Fruit fly (Drosophila melanogaster) whole organism, embryonic: ENCODE measurements around the gene Vha55.

ENCODE experiments used
- BEAF-32 ChIP-seq: fragments of 200-800 bp; sonication (Bioruptor generic); optimal IDR thresholded peaks from 3 replicates; lab custom pipeline; 2017; ENCODE audit warnings: missing biosample characterization, missing genetic modification characterization, mild to moderate bottlenecking, moderate library complexity, missing genetic modification reagents
- Blimp-1 ChIP-seq: fragments of 200-800 bp; sonication (Bioruptor generic); optimal IDR thresholded peaks from 3 replicates; lab custom pipeline; 2018; ENCODE audit warnings: missing biosample characterization, missing genetic modification characterization, mild to moderate bottlenecking, moderate library complexity, missing genetic modification reagents
- CG10209 ChIP-seq: fragments of 200-800 bp; sonication (Bioruptor generic); optimal IDR thresholded peaks from 3 replicates; lab custom pipeline; 2017; ENCODE audit warnings: missing biosample characterization, mild to moderate bottlenecking, missing genetic modification characterization, missing genetic modification reagents
- CG10366 ChIP-seq: fragments of 200-800 bp; sonication (Bioruptor generic); IDR thresholded peaks from 2 replicates; pipeline ENCODE4 v1.3.6; 2022; ENCODE audit warnings: missing biosample characterization, missing genetic modification characterization
- CG13296 ChIP-seq: fragments of 200-800 bp; sonication (Bioruptor generic); optimal IDR thresholded peaks from 3 replicates; lab custom pipeline; 2018; ENCODE audit warnings: missing biosample characterization, mild to moderate bottlenecking, missing genetic modification characterization
- CG13775 ChIP-seq: fragments of 200-800 bp; sonication (Bioruptor generic); optimal IDR thresholded peaks from 3 replicates; lab custom pipeline; 2017; ENCODE audit warnings: missing biosample characterization, mild to moderate bottlenecking, missing genetic modification characterization
- CG15011 ChIP-seq: fragments of 200-800 bp; sonication (Bioruptor generic); optimal IDR thresholded peaks from 3 replicates; lab custom pipeline; 2018; ENCODE audit warnings: missing biosample characterization, mild to moderate bottlenecking, missing genetic modification characterization
- CG18599 ChIP-seq: fragments of 200-800 bp; sonication (Bioruptor generic); optimal IDR thresholded peaks from 3 replicates; lab custom pipeline; 2017; ENCODE audit warnings: missing biosample characterization, missing genetic modification characterization, mild to moderate bottlenecking, moderate library complexity, missing genetic modification reagents
- CG2199 ChIP-seq: fragments of 200-800 bp; sonication (Bioruptor generic); IDR thresholded peaks from 3 replicates; pipeline ENCODE4 v1.3.6; 2022; ENCODE audit warnings: missing biosample characterization, missing genetic modification characterization
- CG3065 ChIP-seq: fragments of 200-800 bp; sonication (Bioruptor generic); optimal IDR thresholded peaks from 2 replicates; lab custom pipeline; 2016; ENCODE audit warnings: missing biosample characterization, missing genetic modification characterization
- CG3163 ChIP-seq: fragments of 200-800 bp; sonication (Bioruptor generic); optimal IDR thresholded peaks from 3 replicates; lab custom pipeline; 2016; ENCODE audit warnings: missing biosample characterization, missing genetic modification characterization
- CG32532 ChIP-seq: fragments of 200-800 bp; sonication (Bioruptor generic); IDR thresholded peaks from 2 replicates; pipeline ENCODE4 v1.3.6; 2022; ENCODE audit warnings: missing biosample characterization, missing genetic modification characterization
- CG32767 ChIP-seq: fragments of 200-800 bp; sonication (Bioruptor generic); IDR thresholded peaks from 2 replicates; pipeline ENCODE4 v1.3.6; 2022; ENCODE audit warnings: missing biosample characterization, missing genetic modification characterization
- CG42726 ChIP-seq: fragments of 200-800 bp; sonication (Bioruptor generic); IDR thresholded peaks from 2 replicates; pipeline ENCODE4 v1.3.6; 2022; ENCODE audit warnings: missing biosample characterization, missing genetic modification characterization; ENCODE audit not compliant: partially characterized antibody
- CG5180 ChIP-seq: fragments of 200-800 bp; sonication (Bioruptor generic); optimal IDR thresholded peaks from 3 replicates; lab custom pipeline; 2017; ENCODE audit warnings: missing biosample characterization, missing genetic modification characterization, mild to moderate bottlenecking, moderate library complexity, missing genetic modification reagents
- CG5245 ChIP-seq: fragments of 200-800 bp; sonication (Bioruptor generic); optimal IDR thresholded peaks from 3 replicates; lab custom pipeline; 2016; ENCODE audit warnings: missing biosample characterization, missing genetic modification characterization
- CG6272 ChIP-seq: fragments of 200-800 bp; sonication (Bioruptor generic); IDR thresholded peaks from 2 replicates; pipeline ENCODE4 v1.3.6; 2022; ENCODE audit warnings: missing biosample characterization, missing genetic modification characterization
- CG7745 ChIP-seq: fragments of 200-800 bp; sonication (Bioruptor generic); optimal IDR thresholded peaks from 2 replicates; lab custom pipeline; 2018; ENCODE audit warnings: missing biosample characterization, mild to moderate bottlenecking, missing genetic modification characterization, moderate library complexity
- CHES-1-like ChIP-seq: fragments of 200-800 bp; sonication (Bioruptor generic); optimal IDR thresholded peaks from 2 replicates; lab custom pipeline; 2016; ENCODE audit warnings: missing biosample characterization, missing genetic modification characterization
- Dfd ChIP-seq, 2 experiments: fragments of >200 bp; optimal IDR thresholded peaks; 2 replicates each; lab custom pipeline; 2017; ENCODE audit warnings: missing biosample characterization in 2 of 2, missing genetic modification characterization in 2 of 2
- Eip74EF ChIP-seq, 2 experiments: fragments of 200-800 bp in 1 of 2; fragments of >200 bp in 1 of 2; sonication (Bioruptor generic) in 1 of 2; optimal IDR thresholded peaks; 2 replicates each; lab custom pipeline; 2017 to 2019; ENCODE audit warnings: missing biosample characterization in 2 of 2, missing genetic modification characterization in 2 of 2, mild to moderate bottlenecking in 1 of 2, moderate library complexity in 1 of 2
- Ets65A ChIP-seq: fragments of 200-800 bp; sonication (Bioruptor generic); peaks from one replicate; lab custom pipeline; 2016; ENCODE audit warnings: missing biosample characterization, missing genetic modification characterization
- HLH54F ChIP-seq: fragments of 200-800 bp; sonication (Bioruptor generic); optimal IDR thresholded peaks from 3 replicates; lab custom pipeline; 2016; ENCODE audit warnings: missing biosample characterization, missing genetic modification characterization
- Hr78 ChIP-seq, 2 experiments: fragments of 200-800 bp in 1 of 2; fragments of >200 bp in 1 of 2; sonication (Bioruptor generic) in 1 of 2; optimal IDR thresholded peaks; 2 replicates each; lab custom pipeline; 2017 to 2019; ENCODE audit warnings: missing biosample characterization in 2 of 2, missing genetic modification characterization in 2 of 2, mild to moderate bottlenecking in 1 of 2, moderate library complexity in 1 of 2
- Jarid2 ChIP-seq: fragments of 200-800 bp; sonication (Bioruptor generic); optimal IDR thresholded peaks from 3 replicates; lab custom pipeline; 2017; ENCODE audit warnings: mild to moderate bottlenecking, missing biosample characterization, missing genetic modification reagents, missing genetic modification characterization
- MTF-1 ChIP-seq: fragments of 200-800 bp; sonication (Bioruptor generic); optimal IDR thresholded peaks from 2 replicates; lab custom pipeline; 2018; ENCODE audit warnings: missing biosample characterization, mild to moderate bottlenecking, missing genetic modification characterization, borderline replicate concordance
- Med ChIP-seq: fragments of 200-800 bp; sonication (Bioruptor generic); peaks from one replicate; lab custom pipeline; 2016; ENCODE audit warnings: missing biosample characterization, missing genetic modification characterization, mild to moderate bottlenecking, inconsistent platforms, moderate library complexity
- Spps ChIP-seq: fragments of 200-800 bp; sonication (Bioruptor generic); optimal IDR thresholded peaks from 2 replicates; lab custom pipeline; 2018; ENCODE audit warnings: missing biosample characterization, mild to moderate bottlenecking, missing genetic modification characterization
- Vsx1 ChIP-seq: fragments of 200-800 bp; sonication (Bioruptor generic); optimal IDR thresholded peaks from 2 replicates; lab custom pipeline; 2017; ENCODE audit warnings: missing biosample characterization, mild to moderate bottlenecking, missing genetic modification characterization, missing genetic modification reagents
- chn ChIP-seq: fragments of 200-800 bp; sonication (Bioruptor generic); optimal IDR thresholded peaks from 2 replicates; lab custom pipeline; 2016; ENCODE audit warnings: missing biosample characterization, missing genetic modification characterization
- corto ChIP-seq: fragments of 200-800 bp; sonication (Bioruptor generic); optimal IDR thresholded peaks from 2 replicates; lab custom pipeline; 2016; ENCODE audit warnings: missing biosample characterization, mild to moderate bottlenecking, missing genetic modification characterization, moderate library complexity
- da ChIP-seq: fragments of 200-800 bp; sonication (Bioruptor generic); optimal IDR thresholded peaks from 2 replicates; lab custom pipeline; 2016; ENCODE audit warnings: missing biosample characterization, missing genetic modification characterization
- eve ChIP-seq, 2 experiments: fragments of >200 bp; optimal IDR thresholded peaks; 2 replicates each; lab custom pipeline; 2017; ENCODE audit warnings: missing biosample characterization in 2 of 2, missing genetic modification characterization in 2 of 2
- hkb ChIP-seq, 2 experiments: fragments of 200-800 bp in 1 of 2; fragments of >200 bp in 1 of 2; sonication (Bioruptor generic) in 1 of 2; IDR thresholded peaks in 1 of 2; optimal IDR thresholded peaks in 1 of 2; 2 replicates each; pipeline versions ENCODE4 v1.3.6 to Lab custom; 2017 to 2022; ENCODE audit warnings: missing biosample characterization in 1 of 2, missing genetic modification characterization in 1 of 2
- kni ChIP-seq: fragments of 200-800 bp; sonication (Bioruptor generic); optimal IDR thresholded peaks from 3 replicates; lab custom pipeline; 2017; ENCODE audit warnings: mild to moderate bottlenecking, missing biosample characterization, missing genetic modification reagents, missing genetic modification characterization
- lola ChIP-seq, 3 experiments: fragments of >200 bp in 2 of 3; fragments of 200-800 bp in 1 of 3; sonication (Bioruptor generic) in 1 of 3; optimal IDR thresholded peaks; 2 replicates each; lab custom pipeline; 2017 to 2019; ENCODE audit warnings: missing biosample characterization in 3 of 3, missing genetic modification characterization in 3 of 3, mild to moderate bottlenecking in 1 of 3, moderate library complexity in 1 of 3
- nerfin-1 ChIP-seq: fragments of 200-800 bp; sonication (Bioruptor generic); optimal IDR thresholded peaks from 3 replicates; lab custom pipeline; 2019; ENCODE audit warnings: missing biosample characterization, mild to moderate bottlenecking, missing genetic modification characterization, moderate library complexity
- nmo ChIP-seq: fragments of 200-800 bp; sonication (Bioruptor generic); optimal IDR thresholded peaks from 2 replicates; lab custom pipeline; 2018; ENCODE audit warnings: missing biosample characterization, mild to moderate bottlenecking, missing genetic modification characterization, moderate library complexity
- pita ChIP-seq: fragments of 200-800 bp; sonication (Bioruptor generic); optimal IDR thresholded peaks from 2 replicates; lab custom pipeline; 2017; ENCODE audit warnings: missing biosample characterization, mild to moderate bottlenecking, missing genetic modification characterization
- tio ChIP-seq: fragments of 200-800 bp; sonication (Bioruptor generic); optimal IDR thresholded peaks from 2 replicates; lab custom pipeline; 2017; ENCODE audit warnings: missing biosample characterization, missing genetic modification characterization, inconsistent platforms
- toy ChIP-seq: fragments of 200-800 bp; sonication (Bioruptor generic); IDR thresholded peaks from 2 replicates; pipeline ENCODE4 v1.3.6; 2022; ENCODE audit warnings: missing biosample characterization, missing genetic modification characterization
- usp ChIP-seq: fragments of >200 bp; optimal IDR thresholded peaks from 2 replicates; lab custom pipeline; 2017; ENCODE audit warnings: missing biosample characterization, missing genetic modification characterization
- wdn ChIP-seq: fragments of 200-800 bp; sonication (Bioruptor generic); IDR thresholded peaks from 2 replicates; pipeline ENCODE4 v1.3.6; 2022; ENCODE audit warnings: missing biosample characterization, missing genetic modification characterization

The Vha55 gene

dm6 chr3R:12653511-12654252 lies 26.1 kb upstream of the Vha55 start (continued):
- TF ChIP-seq Hr78 (GFP tag; optimal IDR thresholded peaks at IDR 0.05; lab: Kevin White, UChicago) (peak in 1 of 2 experiments; percentile 8), Dfd (GFP tag; optimal IDR thresholded peaks at IDR 0.05; lab: Kevin White, UChicago) (no peak), wdn (GFP tag; lab: Robert Waterston, UW) (peak; percentile 55), toy (GFP tag; lab: Robert Waterston, UW) (no peak), chn (GFP tag; lab: Kevin White, UChicago) (peak; percentile 79), MTF-1 (GFP tag; lab: Kevin White, UChicago) (no peak), CG32532 (peak; percentile 77), da (GFP tag; lab: Kevin White, UChicago) (peak; percentile 6), CG3163 (peak; percentile 61), CG3065 (peak; percentile 58), Ets65A (GFP tag; lab: Kevin White, UChicago) (peak; percentile 96), Vsx1 (GFP tag; lab: Kevin White, UChicago) (peak; percentile 27), Blimp-1 (GFP tag; lab: Kevin White, UChicago) (peak; percentile 72), CG10366 (GFP tag; lab: Robert Waterston, UW) (peak; percentile 81), CG5180 (peak; percentile 72), CG32767 (GFP tag; lab: Robert Waterston, UW) (peak; percentile 87), HLH54F (peak; percentile 68), corto (no peak), Eip74EF (GFP tag; optimal IDR thresholded peaks at IDR 0.05; lab: Kevin White, UChicago) (peak in 1 of 2 experiments; percentile 82), Jarid2 (GFP tag; lab: Kevin White, UChicago) (peak; percentile 32), CHES-1-like (GFP tag; lab: Kevin White, UChicago) (peak; percentile 73), CG7745 (tag; lab: Kevin White, UChicago) (no peak), CG6272 (GFP tag; lab: Robert Waterston, UW) (peak; percentile 71), CG42726 (no peak), CG13296 (GFP tag; lab: Kevin White, UChicago) (peak; percentile 66), CG18599 (GFP tag; lab: Kevin White, UChicago) (peak; percentile 75), eve (GFP tag; optimal IDR thresholded peaks at IDR 0.05; lab: Kevin White, UChicago) (no peak), tio (GFP tag; lab: Kevin White, UChicago) (peak; percentile 77), CG10209 (GFP tag; lab: Kevin White, UChicago) (peak; percentile 86), nmo (GFP tag; lab: Kevin White, UChicago) (peak; percentile 92), usp (no peak), CG15011 (GFP tag; lab: Kevin White, UChicago) (peak; percentile 74), BEAF-32 (GFP tag; lab: Kevin White, UChicago) (no peak), pita (GFP tag; lab: Kevin White, UChicago) (no peak), hkb (optimal IDR thresholded peaks at IDR 0.05; lab: Kevin White, UChicago) (no peak), hkb (GFP tag; IDR thresholded peaks at IDR 0.05; lab: Robert Waterston, UW) (peak; percentile 91), CG5245 (GFP tag; lab: Kevin White, UChicago) (peak; percentile 58), nerfin-1 (tag; lab: Kevin White, UChicago) (peak; percentile 75)

- TF ChIP-seq kni: no peak
- no peak for TF ChIP-seq CG13775 (GFP tag; lab: Kevin White, UChicago)
- TF ChIP-seq Med (GFP tag; lab: Kevin White, UChicago): peak; percentile 11
- TF ChIP-seq lola (GFP tag; optimal IDR thresholded peaks at IDR 0.05; lab: Kevin White, UChicago): peak in 1 of 3 experiments; percentile 15
- peak; percentile 93 for TF ChIP-seq CG2199 (GFP tag; lab: Robert Waterston, UW)
- TF ChIP-seq Spps (tag; lab: Kevin White, UChicago): no peak
Measured at dm6 chr3R:12652736-12653135, 25.1 kb upstream of the Vha55 start.
